Fruit fly (Drosophila melanogaster): ENCODE data around the gene CG15059.

Gene CG15059

DNA sequence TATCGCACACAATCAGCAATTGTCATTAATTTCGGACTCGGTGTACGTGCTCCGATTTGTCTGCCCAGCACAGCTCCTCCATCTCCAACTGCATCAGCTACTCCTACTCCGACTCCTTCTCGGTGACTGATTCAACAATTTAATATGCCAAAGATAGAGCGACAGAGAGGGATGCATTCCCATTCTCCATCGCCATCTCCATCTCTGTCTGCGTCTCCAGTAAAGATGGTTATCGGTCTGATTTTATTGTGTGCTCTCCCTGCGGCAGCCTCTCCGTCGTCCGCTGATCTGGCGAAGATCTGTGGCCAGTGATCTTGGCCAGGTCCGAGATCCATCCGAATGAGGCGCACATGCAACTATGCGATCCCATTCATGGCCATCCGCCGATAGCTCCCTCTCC, 25.9 kb upstream of the CG15059 start:
- TF ChIP-seq NfI (GFP tag; optimal IDR thresholded peaks at IDR 0.05) (no peak), HLH3B (GFP tag; IDR thresholded peaks at IDR 0.05) (no peak), grn (GFP tag; optimal IDR thresholded peaks at IDR 0.05) (peak; percentile 97), CG2202 (tag; optimal IDR thresholded peaks at IDR 0.05) (no peak), peb (GFP tag; IDR thresholded peaks at IDR 0.05) (no peak), CG17359 (tag; optimal IDR thresholded peaks at IDR 0.05) (no peak), kni (GFP tag; optimal IDR thresholded peaks at IDR 0.05) (peak; percentile 36), toy (GFP tag; IDR thresholded peaks at IDR 0.05) (no peak), CG5953 (GFP tag; IDR thresholded peaks at IDR 0.05) (no peak), gsb (GFP tag; IDR thresholded peaks at IDR 0.05) (no peak), CG2889 (GFP tag; IDR thresholded peaks at IDR 0.05) (no peak)

DNA sequence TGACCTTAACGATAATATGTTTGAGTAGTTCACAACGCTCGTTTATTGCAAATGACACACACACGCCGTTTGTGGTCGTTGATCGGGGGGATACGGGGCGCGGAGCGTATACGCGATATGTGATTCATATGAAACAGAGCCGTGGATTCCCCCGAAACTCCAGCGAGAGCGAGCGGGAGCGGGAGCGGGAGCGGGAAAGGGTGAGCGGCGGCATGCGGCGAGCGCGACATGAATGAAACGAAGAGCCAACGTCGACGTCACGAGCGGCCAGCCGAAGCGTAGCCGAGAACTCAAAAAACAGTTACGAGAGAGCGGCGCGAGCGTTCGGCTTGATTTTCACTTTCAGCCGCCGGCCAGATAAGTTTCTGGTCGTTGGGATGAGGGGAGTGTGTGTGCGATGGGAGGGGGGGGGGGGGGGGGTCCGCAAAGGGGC, 23.1 kb upstream of the CG15059 start:
- TF ChIP-seq crp (GFP tag; optimal IDR thresholded peaks at IDR 0.05) (no peak), CG1233 (GFP tag; optimal IDR thresholded peaks at IDR 0.05) (no peak), CG12942 (GFP tag; optimal IDR thresholded peaks at IDR 0.05) (no peak), dmrt11E (tag; optimal IDR thresholded peaks at IDR 0.05) (no peak), CG8290 (GFP tag; optimal IDR thresholded peaks at IDR 0.05) (no peak), CG8290 (tag; optimal IDR thresholded peaks at IDR 0.05) (peak in 1 of 2 experiments; percentile 26), Dek (tag; optimal IDR thresholded peaks at IDR 0.05) (no peak), CG2202 (tag; optimal IDR thresholded peaks at IDR 0.05) (no peak), Nf-YB (GFP tag; optimal IDR thresholded peaks at IDR 0.05) (peak; percentile 67), Mes4 (GFP tag; optimal IDR thresholded peaks at IDR 0.05) (no peak), CG14710 (tag; optimal IDR thresholded peaks at IDR 0.05) (no peak), CG10431 (GFP tag; optimal IDR thresholded peaks at IDR 0.05) (no peak), CG17186 (GFP tag; optimal IDR thresholded peaks at IDR 0.05) (no peak), lov (optimal IDR thresholded peaks at IDR 0.05) (no peak), lov (GFP tag; IDR thresholded peaks at IDR 0.05) (0 out of 3 replicates have a peak, but pooled peaks have one; percentile 11), CG12155 (GFP tag; optimal IDR thresholded peaks at IDR 0.05) (peak; percentile 80), lmd (GFP tag; IDR thresholded peaks at IDR 0.05) (no peak), yki (optimal IDR thresholded peaks at IDR 0.05) (peak; percentile 39), scrt (GFP tag; optimal IDR thresholded peaks at IDR 0.05) (no peak), CG11560 (tag; IDR thresholded peaks at IDR 0.05) (no peak), CG11695 (GFP tag; IDR thresholded peaks at IDR 0.05) (no peak), chinmo (GFP tag; IDR thresholded peaks at IDR 0.05; ENCODE audit: partially characterized antibody) (peak; percentile 71; the same call in 1 of the 4 replicates), CG34422 (GFP tag; IDR thresholded peaks at IDR 0.05) (peak; percentile 27; the same call in 1 of the 3 replicates), Adf1 (GFP tag; IDR thresholded peaks at IDR 0.05) (peak; percentile 83), bab2 (GFP tag; optimal IDR thresholded peaks at IDR 0.05) (no peak), Hr78 (GFP tag; optimal IDR thresholded peaks at IDR 0.05) (peak in 1 of 2 experiments; percentile 78), CG30020 (tag; optimal IDR thresholded peaks at IDR 0.05) (no peak), Nf-YC (tag; optimal IDR thresholded peaks at IDR 0.05) (peak; percentile 78), salm (tag; optimal IDR thresholded peaks at IDR 0.05) (no peak), Bdp1 (GFP tag; optimal IDR thresholded peaks at IDR 0.05) (no peak), CG12236 (GFP tag; optimal IDR thresholded peaks at IDR 0.05) (no peak), CG10543 (GFP tag; optimal IDR thresholded peaks at IDR 0.05) (peak; percentile 81), vnd (GFP tag; IDR thresholded peaks at IDR 0.05; ENCODE audit: partially characterized antibody) (no peak), slbo (GFP tag; IDR thresholded peaks at IDR 0.05) (no peak), CG4617 (GFP tag; optimal IDR thresholded peaks at IDR 0.05; ENCODE audit: borderline replicate concordance) (no peak), CG12104 (GFP tag; optimal IDR thresholded peaks at IDR 0.05) (no peak), CG3995 (GFP tag; optimal IDR thresholded peaks at IDR 0.05) (no peak), da (GFP tag; optimal IDR thresholded peaks at IDR 0.05) (no peak), CG10462 (GFP tag; optimal IDR thresholded peaks at IDR 0.05) (no peak), Opbp (GFP tag; IDR thresholded peaks at IDR 0.05; ENCODE audit: partially characterized antibody) (peak; percentile 43; the same call in 1 of the 3 replicates), CG8478 (optimal IDR thresholded peaks at IDR 0.05) (no peak)

Measured in whole organism, embryonic.